Worm (Caenorhabditis elegans): ENCODE results near the gene C05E11.7.
A peak's percentile ranks its signal among the peaks of the same experiment; 100 is the strongest.

Gene C05E11.7

ce11 chrX:4548929-4549328, 36.5 kb downstream of the C05E11.7 start:
- TF ChIP-seq lin-13 (GFP tag; optimal IDR thresholded peaks at IDR 0.05) (no peak), nhr-28 (tag; optimal IDR thresholded peaks at IDR 0.05) (no peak), ces-1 (GFP tag; optimal IDR thresholded peaks at IDR 0.05) (no peak), lin-39 (tag; optimal IDR thresholded peaks at IDR 0.05) (no peak), nhr-47 (tag; optimal IDR thresholded peaks at IDR 0.05) (no peak), efl-1 (optimal IDR thresholded peaks at IDR 0.05) (no peak), efl-1 (GFP tag; optimal IDR thresholded peaks at IDR 0.05 in 1 of 2) (no peak), unc-130 (tag; optimal IDR thresholded peaks at IDR 0.05) (no peak), egl-13 (tag; optimal IDR thresholded peaks at IDR 0.05) (no peak), unc-62 (GFP tag; optimal IDR thresholded peaks at IDR 0.05) (no peak), fos-1 (tag; optimal IDR thresholded peaks at IDR 0.05) (no peak), egl-27 (tag; optimal IDR thresholded peaks at IDR 0.05) (no peak), ama-1 (optimal IDR thresholded peaks at IDR 0.05) (no peak), sptf-1 (tag; optimal IDR thresholded peaks at IDR 0.05) (no peak), ceh-90 (tag; optimal IDR thresholded peaks at IDR 0.05) (no peak), lsy-2 (tag; optimal IDR thresholded peaks at IDR 0.05) (no peak), lin-35 (GFP tag; optimal IDR thresholded peaks at IDR 0.05) (no peak), fkh-10 (GFP tag; optimal IDR thresholded peaks at IDR 0.05) (no peak), unc-98 (GFP tag; IDR thresholded peaks at IDR 0.05) (no peak), dsc-1 (tag; optimal IDR thresholded peaks at IDR 0.05) (no peak)

- no peak for TF ChIP-seq Y116A8C.19 (tag; optimal IDR thresholded peaks at IDR 0.05; ENCODE audit: borderline replicate concordance)
- no peak for TF ChIP-seq fos-1 (tag; optimal IDR thresholded peaks at IDR 0.05)
- no peak for TF ChIP-seq mab-9 (GFP tag; IDR thresholded peaks at IDR 0.05)
- no peak for TF ChIP-seq aha-1 (tag; optimal IDR thresholded peaks at IDR 0.05)
- no peak for TF ChIP-seq fkh-8 (tag; optimal IDR thresholded peaks at IDR 0.05)
- no peak for TF ChIP-seq pqm-1 (tag; optimal IDR thresholded peaks at IDR 0.05)
- no peak for TF ChIP-seq dsc-1 (tag; optimal IDR thresholded peaks at IDR 0.05)
- TF ChIP-seq ztf-4 (tag; optimal IDR thresholded peaks at IDR 0.05), result no peak
- TF ChIP-seq ceh-8 (GFP tag; optimal IDR thresholded peaks at IDR 0.05), result no peak
Measured at ce11 chrX:4544543-4544942, 40.9 kb downstream of the C05E11.7 start, which contains the start of gene C07A12.2. C07A12.2 (plus strand) TSS chrX:4544843.

ce11 chrX:4534112-4534511, 51.4 kb downstream of the C05E11.7 start:
- TF ChIP-seq nhr-19 (GFP tag; conservative IDR thresholded peaks at IDR 0.05) (no peak), efl-1 (optimal IDR thresholded peaks at IDR 0.05) (no peak), efl-1 (GFP tag; optimal IDR thresholded peaks at IDR 0.05 in 1 of 2) (peak in 1 of 2 experiments; percentile 67), elt-2 (tag; optimal IDR thresholded peaks at IDR 0.05) (peak; percentile 34), ces-1 (GFP tag; optimal IDR thresholded peaks at IDR 0.05) (no peak)

ce11 chrX:4532160-4532741, 53.2 kb downstream of the C05E11.7 start, which contains the start of gene nhr-35:
nhr-35 (plus strand) TSS chrX:4532691.
- TF ChIP-seq lin-39 (tag; optimal IDR thresholded peaks at IDR 0.05), result no peak
- peak in 1 of 2 experiments; percentile 82 for TF ChIP-seq lin-35 (GFP tag; optimal IDR thresholded peaks at IDR 0.05)
- TF ChIP-seq nhr-47 (tag; optimal IDR thresholded peaks at IDR 0.05), result peak; percentile 29
- no peak for TF ChIP-seq pqm-1 (tag; optimal IDR thresholded peaks at IDR 0.05)
- TF ChIP-seq C34B4.2 (tag; optimal IDR thresholded peaks at IDR 0.05), result no peak
- TF ChIP-seq lin-13 (GFP tag; optimal IDR thresholded peaks at IDR 0.05), result no peak
- TF ChIP-seq fkh-8 (tag; optimal IDR thresholded peaks at IDR 0.05), result no peak
- peak; percentile 66 for TF ChIP-seq nhr-90 (tag; optimal IDR thresholded peaks at IDR 0.05; ENCODE audit: poor library complexity)
- peak in 1 of 3 experiments; percentile 17 for TF ChIP-seq dpl-1 (GFP tag; optimal IDR thresholded peaks at IDR 0.05)
- no peak for TF ChIP-seq nhr-76 (tag; optimal IDR thresholded peaks at IDR 0.05)
- TF ChIP-seq elt-3 (tag; optimal IDR thresholded peaks at IDR 0.05), result peak in 5 of 6 experiments; percentile 27 to 84 (median 74)
- no peak for TF ChIP-seq grh-1 (GFP tag; IDR thresholded peaks at IDR 0.05)
- no peak for TF ChIP-seq fkh-10 (GFP tag; optimal IDR thresholded peaks at IDR 0.05)
- no peak for TF ChIP-seq hpl-2 (GFP tag; optimal IDR thresholded peaks at IDR 0.05)
- peak; percentile 66 for TF ChIP-seq blmp-1 (tag; optimal IDR thresholded peaks at IDR 0.05)
- TF ChIP-seq nhr-19 (GFP tag; conservative IDR thresholded peaks at IDR 0.05), result peak; percentile 75
- no peak for TF ChIP-seq snpc-4 (tag; optimal IDR thresholded peaks at IDR 0.05)
- peak; percentile 84 for TF ChIP-seq xbp-1 (tag; optimal IDR thresholded peaks at IDR 0.05)
- TF ChIP-seq nhr-11 (tag; optimal IDR thresholded peaks at IDR 0.05), result peak; percentile 23
- no peak for TF ChIP-seq mef-2 (tag; optimal IDR thresholded peaks at IDR 0.05)
- TF ChIP-seq unc-86 (tag; optimal IDR thresholded peaks at IDR 0.05), result no peak
- no peak for TF ChIP-seq ceh-88 (GFP tag; IDR thresholded peaks at IDR 0.05)
- TF ChIP-seq fos-1 (tag; optimal IDR thresholded peaks at IDR 0.05), result no peak
- TF ChIP-seq egl-13 (tag; optimal IDR thresholded peaks at IDR 0.05), result no peak
- no peak for TF ChIP-seq hlh-4 (tag; optimal IDR thresholded peaks at IDR 0.05)
- TF ChIP-seq nhr-71 (tag; optimal IDR thresholded peaks at IDR 0.05), result peak; percentile 79
- TF ChIP-seq sup-37 (GFP tag; optimal IDR thresholded peaks at IDR 0.05), result peak; percentile 3
- peak; percentile 72 for TF ChIP-seq jun-1 (tag; optimal IDR thresholded peaks at IDR 0.05)
